Worm (Caenorhabditis elegans) whole organism, young adult: Measurements from ENCODE around the gene sipa-1.

Experiments
- B0261.1 ChIP-seq: sonication (generic microtip); optimal IDR thresholded peaks from 2 replicates; lab custom pipeline; 2016; ENCODE audit warnings: mild to moderate bottlenecking, missing genetic modification characterization, moderate library complexity, missing compliant biosample characterization
- B0336.3 ChIP-seq: fragments of 200-800 bp; sonication (Bioruptor generic); IDR thresholded peaks from 2 replicates; pipeline ENCODE4 v1.3.6; 2022; ENCODE audit warnings: missing genetic modification characterization, missing compliant biosample characterization
- C17E4.6 ChIP-seq: fragments of 200-800 bp; sonication (Bioruptor generic); IDR thresholded peaks from 2 replicates; pipeline ENCODE4 v1.3.6; 2022; ENCODE audit warnings: missing genetic modification reagents, missing genetic modification characterization, missing compliant biosample characterization
- F10E7.11 ChIP-seq: sonication (generic microtip); optimal IDR thresholded peaks from 2 replicates; lab custom pipeline; 2017; ENCODE audit warnings: mild to moderate bottlenecking, missing genetic modification characterization, moderate library complexity, missing compliant biosample characterization
- F52B5.7 ChIP-seq: sonication (generic microtip); optimal IDR thresholded peaks from 2 replicates; lab custom pipeline; 2016; ENCODE audit warnings: mild to moderate bottlenecking, missing genetic modification characterization, missing compliant biosample characterization
- F55B11.4 ChIP-seq: sonication (generic microtip); optimal IDR thresholded peaks from 2 replicates; lab custom pipeline; 2016; ENCODE audit warnings: missing compliant biosample characterization, missing genetic modification characterization, borderline replicate concordance; ENCODE audit not compliant: insufficient read depth
- F57C9.4 ChIP-seq: sonication (generic microtip); optimal IDR thresholded peaks from 2 replicates; lab custom pipeline; 2017; ENCODE audit warnings: mild to moderate bottlenecking, missing genetic modification characterization, missing compliant biosample characterization
- K12H6.12 ChIP-seq: fragments of 200-800 bp; sonication (Bioruptor generic); optimal IDR thresholded peaks from 2 replicates; lab custom pipeline; 2018; ENCODE audit warnings: mild to moderate bottlenecking, missing genetic modification characterization, missing compliant biosample characterization
- Y53G8AR.9 ChIP-seq: fragments of 200-800 bp; sonication (Bioruptor generic); conservative IDR thresholded peaks from 2 replicates; pipeline ENCODE4 v1.3.6; 2022; ENCODE audit warnings: missing genetic modification reagents, missing genetic modification characterization, missing compliant biosample characterization
- Y79H2A.3 ChIP-seq: fragments of 200-800 bp; sonication (Bioruptor generic); conservative IDR thresholded peaks from 2 replicates; pipeline ENCODE4 v1.3.6; 2022; ENCODE audit warnings: missing genetic modification reagents, missing genetic modification characterization, missing compliant biosample characterization
- ama-1 ChIP-seq, 3 experiments: fragments of 150-350 bp in 1 of 3; sonication (generic microtip) in 2 of 3; optimal IDR thresholded peaks; 2 replicates each; lab custom pipeline; 2014 to 2018; ENCODE audit warnings: missing biosample characterization in 2 of 3, missing genetic modification characterization in 2 of 3, missing genetic modification reagents in 2 of 3
- aptf-2 ChIP-seq: fragments of 200-800 bp; sonication (Bioruptor generic); conservative IDR thresholded peaks from 2 replicates; pipeline ENCODE4 v1.3.6; 2022; ENCODE audit warnings: missing genetic modification reagents, missing genetic modification characterization, missing compliant biosample characterization
- aptf-3 ChIP-seq: fragments of 200-800 bp; sonication (Bioruptor generic); IDR thresholded peaks from 2 replicates; pipeline ENCODE4 v1.3.6; 2022; ENCODE audit warnings: missing genetic modification characterization, missing compliant biosample characterization
- atf-7 ChIP-seq: sonication (generic microtip); optimal IDR thresholded peaks from 2 replicates; lab custom pipeline; 2017; ENCODE audit warnings: mild to moderate bottlenecking, missing genetic modification characterization, missing compliant biosample characterization
- attf-5 ChIP-seq: fragments of 200-800 bp; sonication (Bioruptor generic); optimal IDR thresholded peaks from 2 replicates; lab custom pipeline; 2018; ENCODE audit warnings: mild to moderate bottlenecking, missing genetic modification characterization, missing compliant biosample characterization
- attf-6 ChIP-seq: fragments of 200-800 bp; sonication (Bioruptor generic); IDR thresholded peaks from 2 replicates; pipeline ENCODE4 v1.3.6; 2022; ENCODE audit warnings: missing genetic modification reagents, missing genetic modification characterization, missing compliant biosample characterization
- cebp-1 ChIP-seq, 2 experiments: fragments of 200-800 bp in 1 of 2; sonication (Bioruptor generic) in 1 of 2; sonication (generic microtip) in 1 of 2; IDR thresholded peaks in 1 of 2; optimal IDR thresholded peaks in 1 of 2; 2 replicates each; pipeline versions ENCODE4 v1.3.6 to Lab custom; 2017 to 2022; ENCODE audit warnings: missing compliant biosample characterization in 2 of 2, missing genetic modification characterization in 2 of 2, mild to moderate bottlenecking in 1 of 2, missing genetic modification reagents in 1 of 2, moderate library complexity in 1 of 2
- ceh-40 ChIP-seq: fragments of 200-800 bp; sonication (Bioruptor generic); IDR thresholded peaks from 2 replicates; pipeline ENCODE4 v1.3.6; 2022; ENCODE audit warnings: missing genetic modification characterization, missing compliant biosample characterization
- ceh-79 ChIP-seq: sonication (generic microtip); optimal IDR thresholded peaks from 2 replicates; lab custom pipeline; 2017; ENCODE audit warnings: mild to moderate bottlenecking, missing genetic modification characterization, missing compliant biosample characterization
- dox-1 ChIP-seq: fragments of 200-800 bp; sonication (Bioruptor generic); IDR thresholded peaks from 2 replicates; pipeline ENCODE4 v1.3.6; 2022; ENCODE audit warnings: missing genetic modification reagents, missing genetic modification characterization, missing compliant biosample characterization
- egrh-3 ChIP-seq: fragments of 200-800 bp; sonication (Bioruptor generic); IDR thresholded peaks from 2 replicates; pipeline ENCODE4 v1.3.6; 2022; ENCODE audit warnings: missing genetic modification reagents, missing genetic modification characterization, missing compliant biosample characterization
- ets-4 ChIP-seq: fragments of 200-800 bp; sonication (Bioruptor generic); optimal IDR thresholded peaks from 2 replicates; lab custom pipeline; 2018; ENCODE audit warnings: mild to moderate bottlenecking, missing genetic modification characterization, missing compliant biosample characterization
- hmg-1.2 ChIP-seq: fragments of 200-800 bp; sonication (Bioruptor generic); IDR thresholded peaks from 2 replicates; pipeline ENCODE4 v1.3.6; 2022; ENCODE audit warnings: missing genetic modification reagents, missing genetic modification characterization, missing compliant biosample characterization
- let-607 ChIP-seq, 2 experiments: fragments of 200-800 bp in 1 of 2; sonication (Bioruptor generic) in 1 of 2; sonication (generic microtip) in 1 of 2; optimal IDR thresholded peaks; 2 replicates each; lab custom pipeline; 2016 to 2018; ENCODE audit warnings: mild to moderate bottlenecking in 2 of 2, missing compliant biosample characterization in 2 of 2, missing genetic modification characterization in 2 of 2, moderate library complexity in 2 of 2, missing genotype in 1 of 2
- lin-35 ChIP-seq, 3 experiments: fragments of 150-350 bp in 2 of 3; sonication (generic microtip) in 1 of 3; optimal IDR thresholded peaks; 2 replicates each; lab custom pipeline; 2014 to 2018; ENCODE audit warnings: missing biosample characterization in 3 of 3, missing genetic modification characterization in 3 of 3, missing genetic modification reagents in 3 of 3
- nfya-1 ChIP-seq: sonication (generic microtip); optimal IDR thresholded peaks from 2 replicates; lab custom pipeline; 2017; ENCODE audit warnings: antibody characterized with exemption, missing compliant biosample characterization, missing genetic modification characterization, borderline replicate concordance; ENCODE audit not compliant: insufficient read depth
- nhr-120 ChIP-seq: fragments of 200-800 bp; sonication (Bioruptor generic); IDR thresholded peaks from 2 replicates; pipeline ENCODE4 v1.3.6; 2022; ENCODE audit warnings: missing genetic modification characterization, missing compliant biosample characterization
- nhr-80 ChIP-seq: sonication (generic microtip); optimal IDR thresholded peaks from 2 replicates; lab custom pipeline; 2016; ENCODE audit warnings: missing genetic modification characterization, missing compliant biosample characterization
- nhr-90 ChIP-seq: sonication (generic microtip); optimal IDR thresholded peaks from 2 replicates; lab custom pipeline; 2016; ENCODE audit warnings: missing genotype, mild to moderate bottlenecking, missing genetic modification characterization, missing compliant biosample characterization
- rec-8 ChIP-seq, 2 experiments: sonication (generic microtip); optimal IDR thresholded peaks; 2 replicates each; lab custom pipeline; 2016; ENCODE audit warnings: mild to moderate bottlenecking in 2 of 2, missing genetic modification characterization in 2 of 2, missing genetic modification reagents in 2 of 2, missing genotype in 2 of 2, missing biosample characterization in 1 of 2, missing compliant biosample characterization in 1 of 2, moderate library complexity in 1 of 2
- snpc-1.1 ChIP-seq: sonication (generic microtip); optimal IDR thresholded peaks from 2 replicates; lab custom pipeline; 2017; ENCODE audit warnings: missing genetic modification characterization, mild to moderate bottlenecking, missing compliant biosample characterization, antibody characterized with exemption, moderate library complexity, missing genotype, missing genetic modification reagents; ENCODE audit not compliant: insufficient read depth
- snpc-3.4 ChIP-seq: sonication (generic microtip); optimal IDR thresholded peaks from 2 replicates; lab custom pipeline; 2017; ENCODE audit warnings: missing genetic modification characterization, mild to moderate bottlenecking, missing compliant biosample characterization, antibody characterized with exemption, moderate library complexity, missing genotype, missing genetic modification reagents
- snpc-4 ChIP-seq, 5 experiments: fragments of 150-350 bp in 1 of 5; sonication (generic microtip) in 4 of 5; optimal IDR thresholded peaks; 2 replicates each; lab custom pipeline; 2014 to 2018; ENCODE audit warnings: missing genetic modification characterization in 5 of 5, missing biosample characterization in 3 of 5, antibody characterized with exemption in 2 of 5, mild to moderate bottlenecking in 2 of 5, missing compliant biosample characterization in 2 of 5, missing genotype in 2 of 5, moderate library complexity in 2 of 5, missing genetic modification reagents in 1 of 5
- tbp1 ChIP-seq: fragments of 200-800 bp; sonication (Bioruptor generic); optimal IDR thresholded peaks from 2 replicates; lab custom pipeline; 2018; ENCODE audit warnings: mild to moderate bottlenecking, missing genetic modification characterization, missing compliant biosample characterization
- unc-62 ChIP-seq: fragments of 150-350 bp; optimal IDR thresholded peaks from 2 replicates; lab custom pipeline; 2014; ENCODE audit warnings: missing biosample characterization, missing genetic modification reagents, missing genetic modification characterization
- ztf-25 ChIP-seq: fragments of 200-800 bp; sonication (Bioruptor generic); IDR thresholded peaks from 2 replicates; pipeline ENCODE4 v1.3.6; 2022; ENCODE audit warnings: missing genetic modification reagents, missing genetic modification characterization, missing compliant biosample characterization
- ztf-6 ChIP-seq: fragments of 200-800 bp; sonication (Bioruptor generic); IDR thresholded peaks from 2 replicates; pipeline ENCODE4 v1.3.6; 2022; ENCODE audit warnings: missing genetic modification reagents, missing genetic modification characterization, missing compliant biosample characterization

Gene sipa-1

DNA sequence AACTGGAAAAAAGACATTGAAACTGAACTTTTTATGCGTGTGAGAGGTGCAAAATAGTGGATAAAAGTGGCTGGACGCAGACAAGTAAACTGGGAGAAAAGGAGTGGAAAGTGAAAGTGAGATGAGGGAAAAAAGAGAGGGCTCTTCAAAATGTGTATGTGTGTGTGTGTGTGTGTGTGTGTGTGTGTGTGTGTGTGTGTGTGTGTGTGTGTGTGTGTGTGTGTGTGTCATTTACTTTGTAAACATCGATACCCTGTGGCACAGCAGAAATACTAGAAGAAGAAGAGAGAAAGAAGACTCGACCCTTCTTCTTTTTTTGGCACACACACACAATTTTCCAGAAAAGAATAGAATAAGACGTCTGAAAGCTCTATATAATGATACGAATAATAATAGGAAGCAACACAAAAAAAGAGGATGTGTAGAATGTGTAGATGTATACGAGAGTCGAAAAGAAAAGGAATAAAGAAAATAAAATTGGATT lies 1.6 kb upstream of the sipa-1 start (continued):
- TF ChIP-seq hmg-1.2 (GFP tag; lab: Robert Waterston, UW) (peak; percentile 40; the same call in 1 of the 2 replicates), aptf-2 (GFP tag; lab: Robert Waterston, UW) (no peak), nfya-1 (tag; lab: Kevin White, UChicago) (no peak), F55B11.4 (tag; lab: Kevin White, UChicago) (no peak), ceh-40 (GFP tag; lab: Robert Waterston, UW) (no peak), F57C9.4 (tag; lab: Kevin White, UChicago) (no peak), B0261.1 (tag; lab: Kevin White, UChicago) (no peak), C17E4.6 (no peak), unc-62 (GFP tag; lab: Kevin White, UChicago) (no peak), egrh-3 (peak; percentile 29; the same call in 1 of the 2 replicates), ztf-6 (no peak), lin-35 (GFP tag; optimal IDR thresholded peaks at IDR 0.05; lab: Kevin White, UChicago) (peak in 1 of 3 experiments; percentile 24), Y79H2A.3 (GFP tag; lab: Robert Waterston, UW) (no peak)
- TF ChIP-seq, all 124 proteins: peak for 14

ce11 chrV:11635587-11635986 lies 1.5 kb downstream of the sipa-1 start:
- TF ChIP-seq K12H6.12 (tag; lab: Kevin White, UChicago) (no peak), ceh-79 (no peak), rec-8 (tag; optimal IDR thresholded peaks at IDR 0.05; lab: Kevin White, UChicago) (no peak), F52B5.7 (tag; lab: Kevin White, UChicago) (no peak), ztf-25 (GFP tag; lab: Robert Waterston, UW) (no peak)

DNA sequence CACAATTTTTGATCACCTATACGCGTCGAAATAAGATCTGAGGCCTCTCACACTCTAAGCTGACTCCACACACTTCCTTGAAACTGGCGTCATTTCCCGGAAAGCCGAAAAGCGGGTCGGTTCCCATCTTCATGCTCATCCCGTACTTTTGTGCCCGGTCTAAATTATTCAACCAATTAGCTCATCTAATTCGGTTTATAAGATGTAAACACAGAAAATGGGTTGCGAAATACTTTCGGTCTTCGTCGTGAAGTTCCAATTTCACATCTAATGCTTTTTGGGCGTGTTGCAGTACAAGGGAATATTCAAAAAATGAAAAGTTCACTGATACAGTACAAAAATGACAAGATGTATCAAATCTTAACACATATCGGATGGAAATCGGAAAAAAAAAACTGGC lies 6.0 kb downstream of the sipa-1 start:
- TF ChIP-seq nhr-120 (GFP tag; lab: Robert Waterston, UW) (no peak), Y53G8AR.9 (GFP tag; lab: Robert Waterston, UW) (no peak), snpc-3.4 (tag; lab: Kevin White, UChicago) (no peak), cebp-1 (GFP tag; IDR thresholded peaks at IDR 0.05; lab: Robert Waterston, UW) (no peak), cebp-1 (tag; optimal IDR thresholded peaks at IDR 0.05; lab: Kevin White, UChicago) (peak; percentile 66), lin-35 (GFP tag; optimal IDR thresholded peaks at IDR 0.05; lab: Kevin White, UChicago) (peak in 1 of 3 experiments; percentile 30), aptf-3 (GFP tag; lab: Robert Waterston, UW) (0 out of 2 replicates have a peak, but pooled peaks have one; percentile 56)
- TF ChIP-seq, all 124 proteins: peak for 3

DNA sequence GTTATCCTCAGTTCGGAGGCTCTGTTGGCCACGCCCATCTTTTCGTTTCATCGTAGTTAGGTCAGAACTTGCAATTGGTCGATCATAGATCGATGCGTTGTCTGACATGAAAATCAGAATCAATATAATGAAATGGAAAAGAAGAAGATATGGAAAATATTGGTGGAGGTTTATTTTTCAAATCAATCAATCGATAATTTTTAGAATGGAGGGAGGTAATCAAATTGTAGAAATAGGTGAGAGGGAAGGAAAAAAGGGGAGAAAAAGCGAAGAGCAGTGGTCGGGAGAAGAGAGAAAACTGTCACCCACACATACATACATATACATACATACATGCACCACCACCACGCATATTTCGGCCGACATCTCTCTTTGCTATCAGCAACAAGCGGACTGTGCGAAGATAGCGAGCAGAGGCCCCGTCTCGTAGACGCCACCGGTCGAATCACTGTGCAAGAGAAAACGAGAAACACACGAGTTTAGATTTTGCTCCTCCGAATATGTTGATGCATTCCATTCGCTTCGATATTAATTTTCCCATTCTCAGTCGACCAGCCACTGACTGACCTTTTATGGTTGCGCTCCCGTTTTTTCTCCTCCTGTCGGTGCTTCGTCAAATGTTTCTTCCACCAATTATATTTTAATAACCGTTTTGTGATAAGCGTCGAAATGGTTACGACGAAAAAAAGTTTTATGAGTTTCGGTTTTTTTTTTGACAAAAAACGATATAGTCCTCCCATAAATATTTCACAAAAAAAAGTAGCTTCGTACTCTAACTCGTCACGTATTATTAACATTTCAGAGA lies 7.7 kb downstream of the sipa-1 start, which contains the start of gene F35B12.10:
Gene F35B12.10, minus strand, starts transcription at position 51 of the 805 bp plus-strand sequence.
- peak; percentile 36; the same call in 1 of the 2 replicates for TF ChIP-seq cebp-1 (GFP tag; IDR thresholded peaks at IDR 0.05; lab: Robert Waterston, UW)
- TF ChIP-seq cebp-1 (tag; optimal IDR thresholded peaks at IDR 0.05; lab: Kevin White, UChicago), result peak; percentile 23
- TF ChIP-seq B0336.3 (GFP tag; lab: Robert Waterston, UW), result peak; percentile 56; the same call in 1 of the 2 replicates
- TF ChIP-seq nhr-80 (tag; lab: Kevin White, UChicago), result peak; percentile 98
- TF ChIP-seq ets-4, result peak; percentile 59
- peak; percentile 13 for TF ChIP-seq attf-5 (GFP tag; lab: Kevin White, UChicago)
- no peak for TF ChIP-seq snpc-1.1 (tag; lab: Kevin White, UChicago)
- TF ChIP-seq atf-7 (tag; lab: Kevin White, UChicago), result peak; percentile 37
- TF ChIP-seq ama-1 (optimal IDR thresholded peaks at IDR 0.05; lab: Kevin White, UChicago), result no peak
- no peak for TF ChIP-seq ama-1 (GFP tag; optimal IDR thresholded peaks at IDR 0.05; lab: Kevin White, UChicago)
- TF ChIP-seq snpc-4 (GFP tag; optimal IDR thresholded peaks at IDR 0.05; lab: Kevin White, UChicago), result no peak
- peak in 1 of 4 experiments; percentile 7 for TF ChIP-seq snpc-4 (tag; optimal IDR thresholded peaks at IDR 0.05; lab: Kevin White, UChicago)
- peak; percentile 69 for TF ChIP-seq dox-1 (GFP tag; lab: Robert Waterston, UW)
- TF ChIP-seq tbp1 (GFP tag; lab: Kevin White, UChicago), result peak; percentile 40
- TF ChIP-seq nhr-90 (tag; lab: Kevin White, UChicago), result peak; percentile 19
- no peak for TF ChIP-seq attf-6 (GFP tag; lab: Robert Waterston, UW)
- TF ChIP-seq F10E7.11, result no peak
- TF ChIP-seq let-607 (tag; optimal IDR thresholded peaks at IDR 0.05; lab: Kevin White, UChicago), result peak in 1 of 2 experiments; percentile 41
